Worm (Caenorhabditis elegans) whole organism, early embryonic: ENCODE measurements around the gene npp-15.
"Not testable (repeated sequence)": the region's sequence is repeated elsewhere in the genome, so short reads cannot be mapped to it uniquely, and the experiment has no call there.

Experiments
- B0310.2 ChIP-seq: sonication (generic microtip); optimal IDR thresholded peaks from 2 replicates; lab custom pipeline; 2016; ENCODE audit warnings: mild to moderate bottlenecking, missing genetic modification characterization, missing compliant biosample characterization
- F13C5.2 ChIP-seq: sonication (generic microtip); optimal IDR thresholded peaks from 2 replicates; lab custom pipeline; 2017; ENCODE audit warnings: mild to moderate bottlenecking, missing genetic modification characterization, inconsistent platforms, missing compliant biosample characterization
- aly-1 ChIP-seq: sonication (generic microtip); optimal IDR thresholded peaks from 2 replicates; lab custom pipeline; 2016; ENCODE audit warnings: missing genetic modification characterization, missing compliant biosample characterization
- ama-1 ChIP-seq: fragments of 150-350 bp; optimal IDR thresholded peaks from 2 replicates; lab custom pipeline; 2014
- ceh-13 ChIP-seq: fragments of 200-800 bp; sonication (Bioruptor generic); optimal IDR thresholded peaks from 2 replicates; lab custom pipeline; 2018; ENCODE audit warnings: mild to moderate bottlenecking, missing genetic modification characterization, missing compliant biosample characterization
- ceh-36 ChIP-seq: sonication (generic microtip); optimal IDR thresholded peaks from 2 replicates; lab custom pipeline; 2016; ENCODE audit warnings: missing genetic modification characterization, inconsistent platforms, missing compliant biosample characterization
- ets-7 ChIP-seq: sonication (generic microtip); optimal IDR thresholded peaks from 2 replicates; lab custom pipeline; 2016; ENCODE audit warnings: missing genotype, missing genetic modification characterization, missing compliant biosample characterization
- flt-1 ChIP-seq: fragments of 200-800 bp; sonication (Bioruptor generic); IDR thresholded peaks from 2 replicates; pipeline ENCODE4 v1.3.6; 2022; ENCODE audit warnings: missing genetic modification characterization, missing compliant biosample characterization
- hmbx-1 ChIP-seq: sonication (generic microtip); optimal IDR thresholded peaks from 2 replicates; lab custom pipeline; 2016; ENCODE audit warnings: mild to moderate bottlenecking, missing genetic modification characterization, missing compliant biosample characterization
- hmg-4 ChIP-seq: fragments of 200-800 bp; sonication (Bioruptor generic); optimal IDR thresholded peaks from 2 replicates; lab custom pipeline; 2018; ENCODE audit warnings: mild to moderate bottlenecking, missing genetic modification characterization, missing compliant biosample characterization
- hnd-1 ChIP-seq: sonication (generic microtip); optimal IDR thresholded peaks from 2 replicates; lab custom pipeline; 2016; ENCODE audit warnings: missing genetic modification characterization, missing compliant biosample characterization
- pes-1 ChIP-seq: fragments of 200-800 bp; sonication (Bioruptor generic); IDR thresholded peaks from 2 replicates; pipeline ENCODE4 v1.3.6; 2022; ENCODE audit warnings: missing genetic modification reagents, missing genetic modification characterization, missing compliant biosample characterization
- scrt-1 ChIP-seq: fragments of 200-800 bp; sonication (Bioruptor generic); IDR thresholded peaks from 2 replicates; pipeline ENCODE4 v1.3.6; 2022; ENCODE audit warnings: missing genetic modification characterization, missing compliant biosample characterization
- sea-1 ChIP-seq: fragments of 200-800 bp; sonication (Bioruptor generic); conservative IDR thresholded peaks from 2 replicates; pipeline ENCODE4 v1.3.6; 2022; ENCODE audit warnings: missing genetic modification characterization, missing compliant biosample characterization
- tbx-11 ChIP-seq: fragments of 200-800 bp; sonication (Bioruptor generic); IDR thresholded peaks from 2 replicates; pipeline ENCODE4 v1.3.6; 2022; ENCODE audit warnings: missing genetic modification characterization, missing compliant biosample characterization
- tbx-37 ChIP-seq: fragments of 200-800 bp; sonication (Bioruptor generic); conservative IDR thresholded peaks from 2 replicates; pipeline ENCODE4 v1.3.6; 2022; ENCODE audit warnings: missing genetic modification reagents, missing genetic modification characterization, missing compliant biosample characterization
- tra-4 ChIP-seq: sonication (generic microtip); optimal IDR thresholded peaks from 2 replicates; lab custom pipeline; 2017; ENCODE audit warnings: missing genetic modification characterization, missing compliant biosample characterization

Gene npp-15

DNA sequence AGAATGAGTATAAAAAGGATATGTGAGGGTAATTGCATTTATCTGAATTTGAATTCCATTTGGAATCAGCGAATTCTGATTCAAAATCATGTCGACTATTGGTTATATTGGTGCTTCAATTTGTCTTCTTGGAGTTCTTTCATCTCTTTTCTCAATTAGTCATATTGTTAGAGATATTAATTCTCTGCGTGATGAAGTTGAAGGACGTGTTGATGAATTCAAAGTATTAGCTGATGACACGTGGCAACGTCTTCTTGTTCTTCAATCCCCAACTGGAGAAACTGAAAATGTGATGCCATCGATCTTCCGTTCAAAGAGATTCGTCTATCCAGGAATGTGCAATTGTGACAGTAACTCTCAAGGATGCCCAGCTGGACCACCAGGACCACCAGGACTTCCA is 20.0 kb downstream of the npp-15 start, which contains the start of gene col-90:
Gene col-90, plus strand, starts transcription at position 37 of the 400 bp plus-strand sequence.
- no peak for TF ChIP-seq flt-1 (GFP tag; lab: Robert Waterston, UW)
- TF ChIP-seq ceh-36 (tag; lab: Kevin White, UChicago) = no peak
- no peak for TF ChIP-seq scrt-1
- TF ChIP-seq pes-1 (GFP tag; lab: Robert Waterston, UW) = no peak
- no peak for TF ChIP-seq tbx-37 (GFP tag; lab: Robert Waterston, UW)
- TF ChIP-seq hnd-1 = no peak
- no peak for TF ChIP-seq B0310.2 (tag; lab: Kevin White, UChicago)
- TF ChIP-seq ceh-13 = no peak
- TF ChIP-seq ama-1 (lab: Kevin White, UChicago) = no peak
- no peak for TF ChIP-seq tra-4
- TF ChIP-seq hmbx-1 (tag; lab: Kevin White, UChicago) = no peak
- TF ChIP-seq hmg-4 = no peak
- no peak for TF ChIP-seq aly-1 (tag; lab: Kevin White, UChicago)
- TF ChIP-seq F13C5.2 (tag; lab: Kevin White, UChicago) = no peak
- no peak for TF ChIP-seq tbx-11 (GFP tag; lab: Robert Waterston, UW)

DNA sequence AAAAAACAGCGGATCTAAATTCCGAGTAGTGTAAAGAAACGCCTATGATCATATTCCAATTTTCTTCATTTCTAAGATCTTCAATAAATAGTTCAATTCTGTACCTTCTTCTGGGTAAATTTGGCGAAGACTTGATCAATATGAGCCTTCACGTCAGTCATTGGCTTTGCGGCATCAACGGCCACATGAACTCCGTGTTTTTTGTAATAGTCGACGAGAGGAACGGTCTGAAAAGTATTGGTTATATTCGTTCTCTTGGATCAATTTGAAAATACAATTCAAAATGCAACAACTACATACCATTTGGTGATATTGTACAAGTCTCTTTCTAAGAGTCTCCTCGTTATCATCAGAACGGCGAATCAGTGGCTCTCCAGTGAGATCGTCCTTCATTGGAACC is 21.6 kb downstream of the npp-15 start:
- no peak for TF ChIP-seq hmbx-1 (tag; lab: Kevin White, UChicago)
- TF ChIP-seq B0310.2 (tag; lab: Kevin White, UChicago) = no peak
- TF ChIP-seq aly-1 (tag; lab: Kevin White, UChicago) = no peak
- no peak for TF ChIP-seq tbx-37 (GFP tag; lab: Robert Waterston, UW)
- no peak for TF ChIP-seq tra-4
- no peak for TF ChIP-seq ceh-13
- no peak for TF ChIP-seq ets-7
- TF ChIP-seq hmg-4 = no peak
- TF ChIP-seq ceh-36 (tag; lab: Kevin White, UChicago) = no peak
- no peak for TF ChIP-seq F13C5.2 (tag; lab: Kevin White, UChicago)
- TF ChIP-seq sea-1 (GFP tag; lab: Robert Waterston, UW) = no peak
- no peak for TF ChIP-seq pes-1 (GFP tag; lab: Robert Waterston, UW)
- TF ChIP-seq tbx-11 (GFP tag; lab: Robert Waterston, UW) = no peak

DNA sequence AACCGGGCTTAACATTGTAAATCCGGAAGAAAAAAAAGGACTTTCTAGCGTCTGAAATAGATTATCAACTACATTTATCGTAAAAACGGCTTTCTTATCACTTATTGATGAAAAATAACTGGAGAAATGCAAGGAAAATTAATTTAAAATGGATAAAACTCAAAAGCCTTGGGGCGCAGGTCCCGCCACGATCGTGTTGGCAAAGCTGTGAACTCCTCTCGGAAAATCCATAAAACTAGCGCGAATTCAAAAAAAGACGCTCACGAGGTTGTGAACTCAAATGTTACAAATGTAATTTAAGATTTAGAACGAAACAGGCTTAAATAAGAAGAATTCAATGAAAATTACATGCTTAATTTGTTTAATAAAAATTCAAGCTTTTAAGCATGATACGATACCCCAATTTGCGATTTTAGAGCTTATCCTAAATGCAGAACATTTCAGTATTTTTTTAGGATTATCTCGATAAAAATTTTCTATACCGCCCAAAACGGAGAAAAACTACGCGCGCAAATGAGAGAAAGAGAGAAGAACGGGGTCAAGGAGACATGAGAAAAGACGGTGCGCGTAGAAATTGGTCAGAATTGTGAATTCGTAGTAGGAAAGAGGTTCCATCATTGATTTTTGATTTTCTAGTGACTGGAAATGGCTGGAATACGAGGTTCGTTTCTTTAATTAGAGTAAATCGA is 23.4 kb downstream of the npp-15 start, which contains the start of gene C29E4.15:
Gene C29E4.15, plus strand, starts transcription at position 547 of the 689 bp plus-strand sequence.
- TF ChIP-seq aly-1 (tag; lab: Kevin White, UChicago) = no peak
- TF ChIP-seq hmbx-1 (tag; lab: Kevin White, UChicago) = no peak
- TF ChIP-seq sea-1 (GFP tag; lab: Robert Waterston, UW) = no peak
- no peak for TF ChIP-seq flt-1 (GFP tag; lab: Robert Waterston, UW)
- TF ChIP-seq pes-1 (GFP tag; lab: Robert Waterston, UW) = no peak
- TF ChIP-seq tra-4 = no peak

DNA sequence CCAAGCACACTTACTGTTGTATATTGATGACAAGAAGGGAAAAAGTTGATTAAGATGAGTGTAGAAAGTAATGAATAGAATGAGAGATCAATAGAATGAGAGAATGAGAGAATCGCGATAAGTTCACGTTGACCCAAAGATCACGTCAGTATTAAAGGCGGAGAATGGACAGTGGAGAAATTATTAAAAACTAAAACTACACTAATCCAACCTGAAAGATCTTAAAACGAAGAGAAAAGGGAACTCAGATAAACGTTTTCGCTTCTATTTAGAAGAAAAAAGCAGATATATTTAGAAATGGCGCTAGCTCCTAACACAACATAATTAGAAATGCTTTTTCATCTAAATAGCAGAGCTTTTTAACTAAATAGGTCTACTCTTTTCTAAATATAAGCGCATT is 24.4 kb downstream of the npp-15 start, which contains the start of gene let-754:
Gene let-754, minus strand, starts transcription at position 101 of the 400 bp plus-strand sequence.
- TF ChIP-seq tbx-37 (GFP tag; lab: Robert Waterston, UW) (no peak), ama-1 (lab: Kevin White, UChicago) (no peak), tra-4 (no peak), hmbx-1 (tag; lab: Kevin White, UChicago) (no peak), tbx-11 (GFP tag; lab: Robert Waterston, UW) (no peak), B0310.2 (tag; lab: Kevin White, UChicago) (no peak), flt-1 (GFP tag; lab: Robert Waterston, UW) (no peak), aly-1 (tag; lab: Kevin White, UChicago) (no peak), F13C5.2 (tag; lab: Kevin White, UChicago) (no peak), scrt-1 (no peak), hmg-4 (no peak), sea-1 (GFP tag; lab: Robert Waterston, UW) (no peak), ets-7 (no peak), hnd-1 (no peak), ceh-13 (no peak), pes-1 (GFP tag; lab: Robert Waterston, UW) (no peak), ceh-36 (tag; lab: Kevin White, UChicago) (no peak)

DNA sequence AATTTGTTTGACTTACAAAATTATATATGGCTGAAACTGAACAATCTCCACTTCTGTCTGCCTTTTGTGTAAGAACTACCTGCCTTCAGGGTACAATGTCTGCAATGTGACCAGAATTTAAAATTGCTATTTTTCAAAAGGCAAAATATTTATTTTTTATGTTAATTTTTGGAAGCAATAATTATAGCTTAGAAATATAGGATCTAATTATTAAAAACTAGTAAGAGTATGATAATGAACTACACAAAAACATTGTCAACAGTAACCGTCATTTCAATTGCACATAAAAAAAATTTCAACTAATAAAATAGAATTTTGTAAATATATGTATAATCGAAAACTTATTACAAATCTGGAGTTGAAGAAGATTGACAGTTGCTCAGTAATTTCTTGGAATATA is 28.1 kb downstream of the npp-15 start, which contains the start of gene C29E4.9:
Gene C29E4.9, minus strand, starts transcription at position 101 of the 400 bp plus-strand sequence.
- TF ChIP-seq scrt-1 (no peak), B0310.2 (tag; lab: Kevin White, UChicago) (no peak), tbx-11 (GFP tag; lab: Robert Waterston, UW) (no peak), tbx-37 (GFP tag; lab: Robert Waterston, UW) (no peak), pes-1 (GFP tag; lab: Robert Waterston, UW) (no peak), hmg-4 (no peak), ceh-36 (tag; lab: Kevin White, UChicago) (no peak), aly-1 (tag; lab: Kevin White, UChicago) (no peak), tra-4 (no peak), flt-1 (GFP tag; lab: Robert Waterston, UW) (no peak), hmbx-1 (tag; lab: Kevin White, UChicago) (no peak)

DNA sequence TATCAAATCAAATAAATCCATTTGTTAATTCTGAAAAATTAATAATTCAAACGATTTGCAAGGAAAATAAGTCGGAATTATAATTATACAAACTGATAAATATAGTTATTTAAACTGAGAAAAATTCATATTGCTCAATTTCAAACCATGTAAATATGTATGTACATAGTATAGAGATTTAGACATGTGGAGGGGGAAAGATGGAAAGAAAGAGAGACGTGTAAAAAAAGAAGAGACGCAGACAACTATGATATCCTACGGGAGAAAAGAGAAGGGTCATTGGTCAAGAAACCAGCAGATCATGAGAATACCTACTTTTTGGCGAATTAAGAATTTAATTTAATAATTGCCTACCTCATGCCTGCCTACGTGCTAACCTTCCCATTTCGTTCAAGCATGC is 29.2 kb downstream of the npp-15 start, which contains the start of gene C29E4.11:
Gene C29E4.11, minus strand, starts transcription at position 30 of the 400 bp plus-strand sequence.
- TF ChIP-seq flt-1 (GFP tag; lab: Robert Waterston, UW) (no peak), tbx-37 (GFP tag; lab: Robert Waterston, UW) (no peak), sea-1 (GFP tag; lab: Robert Waterston, UW) (no peak), tbx-11 (GFP tag; lab: Robert Waterston, UW) (no peak)

DNA sequence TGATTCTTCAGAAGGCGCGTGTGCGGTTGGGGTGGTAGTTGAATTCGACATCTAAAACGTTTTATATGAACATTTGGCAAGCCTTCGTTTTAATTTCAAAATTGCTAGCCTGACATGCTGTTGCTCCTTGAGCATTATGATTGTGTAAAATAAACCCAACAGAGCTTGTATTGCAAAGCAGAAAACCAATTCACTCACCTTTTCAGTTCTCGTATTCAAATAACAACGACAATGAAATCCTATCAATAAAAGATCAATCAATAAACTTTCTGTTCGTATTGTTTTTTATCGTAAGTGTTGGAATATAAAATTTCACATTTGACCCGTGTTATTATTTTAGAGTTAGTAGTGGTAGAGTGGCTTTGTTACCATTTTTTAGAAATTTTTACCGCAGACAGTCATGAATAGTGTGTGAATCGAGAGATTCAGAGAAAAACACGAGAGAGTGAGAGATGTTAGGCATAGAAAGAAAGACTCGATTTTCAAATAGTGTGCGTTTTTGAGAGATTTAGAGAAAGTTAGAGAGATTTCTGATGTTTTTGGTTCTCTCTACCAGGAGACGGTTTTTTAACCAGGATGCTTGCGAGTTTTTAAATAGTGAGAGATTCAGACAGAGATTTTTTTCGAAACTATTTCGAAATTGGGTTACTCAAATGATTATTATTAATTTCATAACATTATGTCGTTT is 30.2 kb downstream of the npp-15 start, which contains the start of gene F54H12.10:
Gene F54H12.10, minus strand, starts transcription at position 51 of the 688 bp plus-strand sequence.
- TF ChIP-seq scrt-1; ceh-13; hmbx-1 (tag; lab: Kevin White, UChicago): not testable (repeated sequence)
